Fruit fly (Drosophila melanogaster) S2 (cell line): ENCODE measurements around the gene nero.

Source experiments
- CG8478 ChIP-seq: fragments of >200 bp; optimal IDR thresholded peaks from 2 replicates; lab custom pipeline; 2018
- CTCF ChIP-seq, 2 experiments: fragments of >200 bp; optimal IDR thresholded peaks; 2 replicates each; lab custom pipeline; 2018

DNA sequence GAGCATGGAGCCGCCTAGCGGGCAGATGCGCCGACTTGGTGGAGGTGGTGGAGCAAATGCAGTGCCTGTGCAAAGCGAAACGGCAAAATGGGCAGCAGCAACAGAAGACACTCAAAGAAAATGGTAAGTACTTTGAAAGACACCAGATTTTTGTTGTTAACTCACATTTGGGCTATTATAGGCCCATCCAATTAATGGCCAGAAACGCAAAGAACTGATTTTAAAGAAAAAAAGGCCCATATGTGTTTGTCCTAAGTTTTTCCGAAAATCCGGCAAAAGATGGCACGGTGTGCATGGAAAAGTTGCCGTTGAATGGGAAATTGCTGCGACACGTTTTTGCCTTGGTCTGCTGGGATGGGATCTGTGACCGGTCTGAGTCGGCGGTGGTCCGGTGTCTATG is 20.8 kb upstream of the nero start:
- TF ChIP-seq CG8478 (lab: Kevin White, UChicago) (no peak), CTCF (optimal IDR thresholded peaks at IDR 0.05; lab: Kevin White, UChicago) (no peak)
